Fruit fly (Drosophila melanogaster): Measurements from ENCODE around the gene L2HGDH.

dm6 chr2L:18929595-18929994, 44.7 kb downstream of the L2HGDH start:
- TF ChIP-seq pan (optimal IDR thresholded peaks at IDR 0.05) (no peak), usp (GFP tag; optimal IDR thresholded peaks at IDR 0.05) (no peak), psq (optimal IDR thresholded peaks at IDR 0.05) (no peak), Dll (optimal IDR thresholded peaks at IDR 0.05) (no peak), EcR (GFP tag; optimal IDR thresholded peaks at IDR 0.05) (no peak), CG8478 (optimal IDR thresholded peaks at IDR 0.05) (no peak)

Measured in whole organism.